Fruit fly (Drosophila melanogaster): ENCODE measurements around the gene mesh.
A peak's percentile ranks its signal among the peaks of the same experiment; 100 is the strongest.

mesh gene

dm6 chr3R:31218997-31219992 lies 23.7 kb upstream of the mesh start, which contains the start of gene ATPsynC (continued):
- TF ChIP-seq CG3995 (GFP tag; optimal IDR thresholded peaks at IDR 0.05) (peak; percentile 17), pita (GFP tag; optimal IDR thresholded peaks at IDR 0.05) (peak; percentile 100), CG15696 (tag; optimal IDR thresholded peaks at IDR 0.05) (peak; percentile 26), zfh2 (GFP tag; optimal IDR thresholded peaks at IDR 0.05) (peak; percentile 16), CG10979 (tag; optimal IDR thresholded peaks at IDR 0.05) (no peak), ci (GFP tag; IDR thresholded peaks at IDR 0.05) (no peak), CG4820 (GFP tag; optimal IDR thresholded peaks at IDR 0.05) (peak; percentile 29), pfk (GFP tag; optimal IDR thresholded peaks at IDR 0.05) (no peak), CG32532 (GFP tag; IDR thresholded peaks at IDR 0.05) (no peak), Dll (GFP tag; IDR thresholded peaks at IDR 0.05; ENCODE audit: partially characterized antibody) (no peak), Dfd (GFP tag; optimal IDR thresholded peaks at IDR 0.05) (peak in 1 of 2 experiments; percentile 67), mam (GFP tag; optimal IDR thresholded peaks at IDR 0.05) (no peak), odd (GFP tag; optimal IDR thresholded peaks at IDR 0.05) (peak; percentile 59), GATAe (GFP tag; conservative IDR thresholded peaks at IDR 0.05) (no peak), br (optimal IDR thresholded peaks at IDR 0.05) (no peak), HmgZ (tag; optimal IDR thresholded peaks at IDR 0.05) (peak; percentile 91), Kr (GFP tag; optimal IDR thresholded peaks at IDR 0.05) (no peak), kah (GFP tag; optimal IDR thresholded peaks at IDR 0.05) (no peak), cg (GFP tag; optimal IDR thresholded peaks at IDR 0.05) (peak; percentile 89), sc (optimal IDR thresholded peaks at IDR 0.05) (no peak), sc (GFP tag; optimal IDR thresholded peaks at IDR 0.05) (no peak), CG18599 (GFP tag; optimal IDR thresholded peaks at IDR 0.05) (peak; percentile 41), CG9932 (GFP tag; IDR thresholded peaks at IDR 0.05) (no peak), zf30C (GFP tag; optimal IDR thresholded peaks at IDR 0.05) (no peak), row (GFP tag; IDR thresholded peaks at IDR 0.05) (no peak), CG7987 (GFP tag; optimal IDR thresholded peaks at IDR 0.05) (peak; percentile 53), vvl (GFP tag; IDR thresholded peaks at IDR 0.05) (no peak), CG7372 (GFP tag; IDR thresholded peaks at IDR 0.05) (no peak), CG9817 (tag; optimal IDR thresholded peaks at IDR 0.05) (peak; percentile 38), Hmr (GFP tag; optimal IDR thresholded peaks at IDR 0.05) (peak; percentile 92), lmd (GFP tag; IDR thresholded peaks at IDR 0.05) (no peak), CG10543 (GFP tag; optimal IDR thresholded peaks at IDR 0.05) (peak; percentile 76), CG5953 (GFP tag; IDR thresholded peaks at IDR 0.05) (no peak), aop (GFP tag; IDR thresholded peaks at IDR 0.05) (no peak), Dip3 (GFP tag; optimal IDR thresholded peaks at IDR 0.05) (no peak), CG10321 (GFP tag; IDR thresholded peaks at IDR 0.05) (no peak), gcm (GFP tag; optimal IDR thresholded peaks at IDR 0.05) (peak; percentile 31), bbx (GFP tag; IDR thresholded peaks at IDR 0.05; ENCODE audit: partially characterized antibody) (no peak), Sry-δ (GFP tag; optimal IDR thresholded peaks at IDR 0.05) (peak; percentile 69), HLH4C (GFP tag; IDR thresholded peaks at IDR 0.05; ENCODE audit: partially characterized antibody) (no peak), MBD-R2 (GFP tag; IDR thresholded peaks at IDR 0.05) (no peak), CG14860 (GFP tag; IDR thresholded peaks at IDR 0.05; ENCODE audit: partially characterized antibody) (no peak), ttk (GFP tag; IDR thresholded peaks at IDR 0.05) (no peak), sna (GFP tag; IDR thresholded peaks at IDR 0.05; ENCODE audit: partially characterized antibody) (no peak), CG12744 (GFP tag; optimal IDR thresholded peaks at IDR 0.05) (peak; percentile 7), Ets97D (GFP tag; optimal IDR thresholded peaks at IDR 0.05) (peak; percentile 94), chn (GFP tag; optimal IDR thresholded peaks at IDR 0.05) (peak; percentile 68), pzg (GFP tag; optimal IDR thresholded peaks at IDR 0.05) (peak; percentile 100), CG34224 (GFP tag; IDR thresholded peaks at IDR 0.05; ENCODE audit: partially characterized antibody) (no peak)
